Fruit fly (Drosophila melanogaster) whole organism, embryonic: Measurements from ENCODE around the gene Rab3-GAP.

Experiments
- Atf-2 ChIP-seq: fragments of 200-800 bp; sonication (Bioruptor generic); optimal IDR thresholded peaks from 2 replicates; lab custom pipeline; 2016; ENCODE audit warnings: missing biosample characterization, missing genetic modification characterization
- BtbVII ChIP-seq: fragments of 200-800 bp; sonication (Bioruptor generic); optimal IDR thresholded peaks from 3 replicates; lab custom pipeline; 2017; ENCODE audit warnings: missing biosample characterization, mild to moderate bottlenecking, missing genetic modification characterization
- Bteb2 ChIP-seq: fragments of 200-800 bp; sonication (Bioruptor generic); optimal IDR thresholded peaks from 2 replicates; lab custom pipeline; 2016; ENCODE audit warnings: missing biosample characterization, missing genetic modification characterization
- CG13894 ChIP-seq: fragments of 200-800 bp; sonication (Bioruptor generic); optimal IDR thresholded peaks from 3 replicates; lab custom pipeline; 2018; ENCODE audit warnings: missing biosample characterization, mild to moderate bottlenecking, missing genetic modification characterization, moderate library complexity
- CG15479 ChIP-seq: fragments of 200-800 bp; sonication (Bioruptor generic); optimal IDR thresholded peaks from 3 replicates; lab custom pipeline; 2019; ENCODE audit warnings: missing biosample characterization, mild to moderate bottlenecking, missing genetic modification characterization, moderate library complexity
- CG15514 ChIP-seq: fragments of 200-800 bp; sonication (Bioruptor generic); optimal IDR thresholded peaks from 3 replicates; lab custom pipeline; 2017; ENCODE audit warnings: missing biosample characterization, missing genetic modification characterization, mild to moderate bottlenecking, moderate library complexity, missing genetic modification reagents
- CG17186 ChIP-seq: fragments of 200-800 bp; sonication (Bioruptor generic); optimal IDR thresholded peaks from 3 replicates; lab custom pipeline; 2017; ENCODE audit warnings: missing biosample characterization, missing genetic modification reagents, missing genetic modification characterization
- CG17385 ChIP-seq: fragments of 200-800 bp; sonication (Bioruptor generic); optimal IDR thresholded peaks from 3 replicates; lab custom pipeline; 2018; ENCODE audit warnings: missing biosample characterization, mild to moderate bottlenecking, missing genetic modification characterization
- CG17612 ChIP-seq: fragments of 200-800 bp; sonication (Bioruptor generic); IDR thresholded peaks from 2 replicates; pipeline ENCODE4 v1.3.6; 2022; ENCODE audit warnings: missing biosample characterization, missing genetic modification characterization
- CG33557 ChIP-seq: fragments of 200-800 bp; sonication (Bioruptor generic); optimal IDR thresholded peaks from 2 replicates; lab custom pipeline; 2019; ENCODE audit warnings: missing biosample characterization, mild to moderate bottlenecking, missing genetic modification characterization, moderate library complexity
- CG3838 ChIP-seq: fragments of 200-800 bp; sonication (Bioruptor generic); optimal IDR thresholded peaks from 3 replicates; lab custom pipeline; 2016; ENCODE audit warnings: missing biosample characterization, missing genetic modification characterization
- CG6854 ChIP-seq: fragments of 200-800 bp; sonication (Bioruptor generic); optimal IDR thresholded peaks from 3 replicates; lab custom pipeline; 2017; ENCODE audit warnings: missing biosample characterization, mild to moderate bottlenecking, missing genetic modification characterization
- CG7987 ChIP-seq: fragments of 200-800 bp; sonication (Bioruptor generic); optimal IDR thresholded peaks from 2 replicates; lab custom pipeline; 2018; ENCODE audit warnings: missing biosample characterization, mild to moderate bottlenecking, missing genetic modification characterization, moderate library complexity
- CG8924 ChIP-seq: fragments of 200-800 bp; optimal IDR thresholded peaks from 3 replicates; lab custom pipeline; 2019; ENCODE audit warnings: missing biosample characterization, mild to moderate bottlenecking, missing genetic modification characterization, moderate library complexity
- Deaf1 ChIP-seq: fragments of 200-800 bp; optimal IDR thresholded peaks from 3 replicates; lab custom pipeline; 2019; ENCODE audit warnings: missing biosample characterization, mild to moderate bottlenecking, missing genetic modification characterization, moderate library complexity
- Hmr ChIP-seq: fragments of 200-800 bp; sonication (Bioruptor generic); optimal IDR thresholded peaks from 3 replicates; lab custom pipeline; 2017; ENCODE audit warnings: mild to moderate bottlenecking, missing biosample characterization, missing genetic modification reagents, missing genetic modification characterization
- Hr51 ChIP-seq, 2 experiments: fragments of 200-800 bp; sonication (Bioruptor generic); optimal IDR thresholded peaks; 2 replicates in 1 of 2; 3 replicates in 1 of 2; lab custom pipeline; 2016 to 2018; ENCODE audit warnings: missing biosample characterization in 2 of 2, missing genetic modification characterization in 2 of 2, mild to moderate bottlenecking in 1 of 2, moderate library complexity in 1 of 2
- Hr78 ChIP-seq, 2 experiments: fragments of 200-800 bp in 1 of 2; fragments of >200 bp in 1 of 2; sonication (Bioruptor generic) in 1 of 2; optimal IDR thresholded peaks; 2 replicates each; lab custom pipeline; 2017 to 2019; ENCODE audit warnings: missing biosample characterization in 2 of 2, missing genetic modification characterization in 2 of 2, mild to moderate bottlenecking in 1 of 2, moderate library complexity in 1 of 2
- Kr ChIP-seq: fragments of 200-800 bp; sonication (Bioruptor generic); optimal IDR thresholded peaks from 2 replicates; lab custom pipeline; 2017; ENCODE audit warnings: missing biosample characterization, mild to moderate bottlenecking, missing genetic modification characterization
- Meics ChIP-seq: fragments of 200-800 bp; sonication (Bioruptor generic); optimal IDR thresholded peaks from 2 replicates; lab custom pipeline; 2017; ENCODE audit warnings: missing biosample characterization, mild to moderate bottlenecking, missing genetic modification characterization
- ab ChIP-seq: fragments of 200-800 bp; sonication (Bioruptor generic); optimal IDR thresholded peaks from 2 replicates; lab custom pipeline; 2016; ENCODE audit warnings: missing biosample characterization, missing genetic modification characterization
- bcd ChIP-seq: fragments of 200-800 bp; sonication (Bioruptor generic); optimal IDR thresholded peaks from 2 replicates; lab custom pipeline; 2017; ENCODE audit warnings: missing biosample characterization, mild to moderate bottlenecking, missing genetic modification characterization
- en ChIP-seq: fragments of 200-800 bp; sonication (Bioruptor generic); optimal IDR thresholded peaks from 2 replicates; lab custom pipeline; 2016; ENCODE audit warnings: missing biosample characterization, missing genetic modification characterization
- fd102C ChIP-seq: fragments of 200-800 bp; sonication (Bioruptor generic); optimal IDR thresholded peaks from 2 replicates; lab custom pipeline; 2018; ENCODE audit warnings: missing biosample characterization, mild to moderate bottlenecking, missing genetic modification characterization, moderate library complexity
- gro ChIP-seq: fragments of 200-800 bp; sonication (Bioruptor generic); optimal IDR thresholded peaks from 2 replicates; lab custom pipeline; 2016; ENCODE audit warnings: missing biosample characterization, missing genetic modification characterization
- gsb ChIP-seq: fragments of 200-800 bp; sonication (Bioruptor generic); IDR thresholded peaks from 2 replicates; pipeline ENCODE4 v1.3.6; 2022; ENCODE audit warnings: missing biosample characterization, missing genetic modification characterization
- lab ChIP-seq: fragments of 200-800 bp; sonication (Bioruptor generic); optimal IDR thresholded peaks from 3 replicates; lab custom pipeline; 2017; ENCODE audit warnings: missing biosample characterization, missing genetic modification characterization, mild to moderate bottlenecking, moderate library complexity, missing genetic modification reagents
- oc ChIP-seq: fragments of 200-800 bp; sonication (Bioruptor generic); optimal IDR thresholded peaks from 2 replicates; lab custom pipeline; 2018; ENCODE audit warnings: missing biosample characterization, mild to moderate bottlenecking, missing genetic modification characterization, moderate library complexity
- onecut ChIP-seq: fragments of 200-800 bp; sonication (Bioruptor generic); IDR thresholded peaks from 2 replicates; pipeline ENCODE4 v1.3.6; 2022; ENCODE audit warnings: missing biosample characterization, missing genetic modification characterization
- pb ChIP-seq: fragments of 200-800 bp; sonication (Bioruptor generic); optimal IDR thresholded peaks from 3 replicates; lab custom pipeline; 2016; ENCODE audit warnings: missing biosample characterization, missing genetic modification characterization
- pros ChIP-seq: fragments of 200-800 bp; sonication (Bioruptor generic); optimal IDR thresholded peaks from 3 replicates; lab custom pipeline; 2019; ENCODE audit warnings: missing biosample characterization, mild to moderate bottlenecking, missing genetic modification characterization, moderate library complexity
- sc ChIP-seq, 3 experiments: fragments of >200 bp in 2 of 3; fragments of 200-800 bp in 1 of 3; sonication (Bioruptor generic) in 1 of 3; optimal IDR thresholded peaks; 2 replicates in 2 of 3; 3 replicates in 1 of 3; lab custom pipeline; 2017; ENCODE audit warnings: mild to moderate bottlenecking in 1 of 3, missing biosample characterization in 1 of 3, missing genetic modification characterization in 1 of 3, missing genetic modification reagents in 1 of 3
- sd ChIP-seq: fragments of 200-800 bp; sonication (Bioruptor generic); optimal IDR thresholded peaks from 3 replicates; lab custom pipeline; 2018; ENCODE audit warnings: missing biosample characterization, mild to moderate bottlenecking, missing genetic modification characterization, moderate library complexity
- seq ChIP-seq: fragments of 200-800 bp; sonication (Bioruptor generic); IDR thresholded peaks from 2 replicates; pipeline ENCODE4 v1.3.6; 2022; ENCODE audit warnings: missing biosample characterization, missing genetic modification characterization
- vfl ChIP-seq: fragments of 200-800 bp; sonication (Bioruptor generic); optimal IDR thresholded peaks from 2 replicates; lab custom pipeline; 2016; ENCODE audit warnings: missing biosample characterization, missing genetic modification characterization
- yki ChIP-seq: fragments of >200 bp; optimal IDR thresholded peaks from 3 replicates; lab custom pipeline; 2018

Gene Rab3-GAP

DNA sequence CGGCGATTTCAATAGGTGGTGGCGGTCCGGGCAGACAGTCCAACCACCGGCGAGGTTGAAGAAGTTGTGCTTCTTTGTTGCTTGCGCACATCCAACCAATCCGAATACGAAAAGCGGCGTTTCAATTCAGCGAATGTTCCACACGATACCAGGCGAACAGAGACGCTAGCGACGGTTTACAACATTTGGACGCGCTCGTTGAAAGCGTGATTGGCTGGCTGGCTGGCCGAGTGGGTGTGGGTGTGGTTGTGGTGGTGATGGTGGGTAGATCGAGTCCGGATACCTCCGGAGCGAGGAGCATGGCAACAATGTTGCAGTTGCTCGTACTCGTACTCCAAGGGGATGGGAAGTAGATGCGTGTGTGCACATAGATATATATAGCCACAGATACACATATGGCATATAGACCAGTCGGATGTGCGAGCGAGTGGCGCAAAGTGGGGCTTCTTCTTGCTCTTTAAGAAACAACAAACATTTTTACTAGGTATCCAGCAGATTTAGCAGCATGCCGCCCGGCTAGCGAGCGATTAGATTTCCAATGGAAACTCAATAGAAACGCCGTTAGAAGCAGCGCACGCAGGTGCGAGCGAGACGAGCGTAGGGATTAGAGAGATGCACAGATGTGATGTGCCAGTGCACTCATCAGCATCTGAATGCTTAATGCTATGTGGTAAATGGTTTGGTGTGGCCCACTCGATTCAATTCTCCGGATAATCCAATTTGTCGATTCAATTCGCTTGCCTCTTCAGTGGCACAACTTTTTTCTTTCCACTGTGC lies 52.7 kb downstream of the Rab3-GAP start (continued):
- TF ChIP-seq fd102C (GFP tag; lab: Kevin White, UChicago) = no peak
- TF ChIP-seq CG17385 (GFP tag; lab: Kevin White, UChicago) = peak; percentile 96
- peak; percentile 99 for TF ChIP-seq oc (tag; lab: Kevin White, UChicago)
- no peak for TF ChIP-seq sc (optimal IDR thresholded peaks at IDR 0.05; lab: Kevin White, UChicago)
- peak; percentile 33 for TF ChIP-seq sc (GFP tag; optimal IDR thresholded peaks at IDR 0.05; lab: Kevin White, UChicago)
- TF ChIP-seq sd (tag; lab: Kevin White, UChicago) = no peak
- TF ChIP-seq Bteb2 = no peak
- TF ChIP-seq en (GFP tag; lab: Kevin White, UChicago) = no peak
- peak; percentile 44 for TF ChIP-seq bcd (GFP tag; lab: Kevin White, UChicago)
- no peak for TF ChIP-seq vfl (GFP tag; lab: Kevin White, UChicago)
- peak; percentile 11 for TF ChIP-seq BtbVII (GFP tag; lab: Kevin White, UChicago)
- TF ChIP-seq ab (GFP tag; lab: Kevin White, UChicago) = peak; percentile 84
- TF ChIP-seq CG8924 (tag; lab: Kevin White, UChicago) = peak; percentile 67
- peak; percentile 99 for TF ChIP-seq pros (GFP tag; lab: Kevin White, UChicago)
- peak; percentile 84 for TF ChIP-seq Hmr (GFP tag; lab: Kevin White, UChicago)
- TF ChIP-seq Deaf1 (tag; lab: Kevin White, UChicago) = peak; percentile 79
- TF ChIP-seq CG3838 (GFP tag; lab: Kevin White, UChicago) = peak; percentile 98
- no peak for TF ChIP-seq CG6854 (GFP tag; lab: Kevin White, UChicago)
- TF ChIP-seq CG7987 (GFP tag; lab: Kevin White, UChicago) = peak; percentile 60
- peak; percentile 89 for TF ChIP-seq CG13894 (tag; lab: Kevin White, UChicago)
- TF ChIP-seq onecut (GFP tag; lab: Robert Waterston, UW) = peak; percentile 63
- TF ChIP-seq Atf-2 (GFP tag; lab: Kevin White, UChicago) = no peak
- TF ChIP-seq Kr = peak; percentile 13
- no peak for TF ChIP-seq CG17612 (GFP tag; lab: Robert Waterston, UW)
- TF ChIP-seq CG15514 (GFP tag; lab: Kevin White, UChicago) = no peak
- TF ChIP-seq pb (GFP tag; lab: Kevin White, UChicago) = peak; percentile 18
- TF ChIP-seq Hr78 (GFP tag; optimal IDR thresholded peaks at IDR 0.05; lab: Kevin White, UChicago) = peak in 1 of 2 experiments; percentile 58
- no peak for TF ChIP-seq CG17186
- no peak for TF ChIP-seq gsb (GFP tag; lab: Robert Waterston, UW)
- TF ChIP-seq gro = peak; percentile 53
- no peak for TF ChIP-seq yki
- no peak for TF ChIP-seq seq (GFP tag; lab: Robert Waterston, UW)
- peak in 1 of 2 experiments; percentile 44 for TF ChIP-seq Hr51 (GFP tag; optimal IDR thresholded peaks at IDR 0.05; lab: Kevin White, UChicago)
- TF ChIP-seq CG15479 (GFP tag; lab: Kevin White, UChicago) = peak; percentile 99
- no peak for TF ChIP-seq Meics
- peak; percentile 45 for TF ChIP-seq lab (GFP tag; lab: Kevin White, UChicago)
- TF ChIP-seq CG33557 (GFP tag; lab: Kevin White, UChicago) = peak; percentile 40
